Fruit fly (Drosophila melanogaster) whole organism, prepupa: ENCODE data around the gene Vps2.

Experiments used
- CG10669 ChIP-seq: fragments of 200-800 bp; sonication (Bioruptor generic); optimal IDR thresholded peaks from 3 replicates; lab custom pipeline; 2018; ENCODE audit warnings: missing biosample characterization, mild to moderate bottlenecking, missing genetic modification characterization, moderate library complexity
- CG11294 ChIP-seq: fragments of 200-800 bp; sonication (Bioruptor generic); IDR thresholded peaks from 2 replicates; pipeline ENCODE4 v1.3.6; 2022; ENCODE audit warnings: missing biosample characterization, missing genetic modification characterization
- CG11762 ChIP-seq: fragments of 200-800 bp; sonication (Bioruptor generic); optimal IDR thresholded peaks from 3 replicates; lab custom pipeline; 2016; ENCODE audit warnings: missing biosample characterization, missing genetic modification characterization; ENCODE audit not compliant: insufficient read depth
- CG11902 ChIP-seq: fragments of 200-800 bp; sonication (Bioruptor generic); optimal IDR thresholded peaks from 3 replicates; lab custom pipeline; 2016; ENCODE audit warnings: missing biosample characterization, missing genetic modification characterization
- CG1621 ChIP-seq: fragments of 200-800 bp; sonication (Bioruptor generic); optimal IDR thresholded peaks from 3 replicates; lab custom pipeline; 2018; ENCODE audit warnings: missing biosample characterization, mild to moderate bottlenecking, missing genetic modification characterization
- CG3032 ChIP-seq: fragments of 200-800 bp; optimal IDR thresholded peaks from 2 replicates; lab custom pipeline; 2019; ENCODE audit warnings: missing biosample characterization, mild to moderate bottlenecking, missing genetic modification characterization, moderate library complexity
- CG3919 ChIP-seq: fragments of 200-800 bp; sonication (Bioruptor generic); optimal IDR thresholded peaks from 3 replicates; lab custom pipeline; 2016; ENCODE audit warnings: missing biosample characterization, missing genetic modification characterization
- CG4318 ChIP-seq: fragments of 200-800 bp; sonication (Bioruptor generic); optimal IDR thresholded peaks from 3 replicates; lab custom pipeline; 2017; ENCODE audit warnings: missing biosample characterization, mild to moderate bottlenecking, missing genetic modification characterization
- CG6163 ChIP-seq: fragments of 200-800 bp; sonication (Bioruptor generic); IDR thresholded peaks from 3 replicates; pipeline ENCODE4 v1.3.6; 2022; ENCODE audit warnings: missing biosample characterization, missing genetic modification characterization
- CG6808 ChIP-seq: fragments of 200-800 bp; sonication (Bioruptor generic); optimal IDR thresholded peaks from 3 replicates; lab custom pipeline; 2017; ENCODE audit warnings: missing biosample characterization, missing genetic modification characterization, mild to moderate bottlenecking, moderate library complexity, missing genetic modification reagents
- CG6854 ChIP-seq: fragments of 200-800 bp; sonication (Bioruptor generic); optimal IDR thresholded peaks from 2 replicates; lab custom pipeline; 2017; ENCODE audit warnings: missing biosample characterization, mild to moderate bottlenecking, missing genetic modification characterization
- CG7368 ChIP-seq: fragments of 200-800 bp; sonication (Bioruptor generic); optimal IDR thresholded peaks from 3 replicates; lab custom pipeline; 2016; ENCODE audit warnings: missing biosample characterization, missing genetic modification characterization
- CG8119 ChIP-seq: fragments of 200-800 bp; sonication (Bioruptor generic); IDR thresholded peaks from 3 replicates; pipeline ENCODE4 v1.3.6; 2022; ENCODE audit warnings: missing biosample characterization, missing genetic modification characterization
- CG8632 ChIP-seq: fragments of 200-800 bp; sonication (Bioruptor generic); optimal IDR thresholded peaks from 3 replicates; lab custom pipeline; 2016; ENCODE audit warnings: missing biosample characterization, missing genetic modification characterization
- Eip78C ChIP-seq: fragments of 200-800 bp; sonication (Bioruptor generic); peaks from one replicate; lab custom pipeline; 2016; ENCODE audit warnings: missing biosample characterization, missing genetic modification characterization
- Ets96B ChIP-seq: fragments of 200-800 bp; optimal IDR thresholded peaks from 2 replicates; lab custom pipeline; 2019; ENCODE audit warnings: missing biosample characterization, mild to moderate bottlenecking, missing genetic modification characterization, moderate library complexity
- Gug ChIP-seq: fragments of 200-800 bp; sonication (Bioruptor generic); IDR thresholded peaks from 2 replicates; pipeline ENCODE4 v1.3.6; 2022; ENCODE audit warnings: missing biosample characterization, missing genetic modification characterization
- Hr38 ChIP-seq: sonication (Bioruptor generic); optimal IDR thresholded peaks from 2 replicates; lab custom pipeline; 2016; ENCODE audit warnings: missing biosample characterization, missing genetic modification characterization
- OdsH ChIP-seq: fragments of 200-800 bp; sonication (Bioruptor generic); optimal IDR thresholded peaks from 3 replicates; lab custom pipeline; 2016; ENCODE audit warnings: missing biosample characterization, missing genetic modification characterization
- Smox ChIP-seq: fragments of 200-800 bp; sonication (Bioruptor generic); optimal IDR thresholded peaks from 3 replicates; lab custom pipeline; 2016; ENCODE audit warnings: missing biosample characterization, missing genetic modification characterization
- Sox102F ChIP-seq: fragments of 200-800 bp; sonication (Bioruptor generic); optimal IDR thresholded peaks from 2 replicates; lab custom pipeline; 2016; ENCODE audit warnings: missing biosample characterization, mild to moderate bottlenecking, missing genetic modification characterization
- achi ChIP-seq: fragments of 200-800 bp; sonication (Bioruptor generic); optimal IDR thresholded peaks from 3 replicates; lab custom pipeline; 2016; ENCODE audit warnings: missing biosample characterization, missing genetic modification characterization
- dsx ChIP-seq: fragments of 200-800 bp; optimal IDR thresholded peaks from 3 replicates; lab custom pipeline; 2019; ENCODE audit warnings: missing biosample characterization, mild to moderate bottlenecking, missing genetic modification characterization, moderate library complexity; ENCODE audit not compliant: poor library complexity, severe bottlenecking
- eg ChIP-seq: fragments of 200-800 bp; sonication (Bioruptor generic); IDR thresholded peaks from 3 replicates; pipeline ENCODE4 v1.3.6; 2022; ENCODE audit warnings: missing biosample characterization, missing genetic modification characterization
- fd59A ChIP-seq: fragments of 200-800 bp; sonication (Bioruptor generic); optimal IDR thresholded peaks from 2 replicates; lab custom pipeline; 2017; ENCODE audit warnings: missing biosample characterization, mild to moderate bottlenecking, missing genetic modification characterization, missing genetic modification reagents
- fkh ChIP-seq: fragments of 200-800 bp; sonication (Bioruptor generic); optimal IDR thresholded peaks from 3 replicates; lab custom pipeline; 2017; ENCODE audit warnings: missing biosample characterization, mild to moderate bottlenecking, missing genetic modification characterization, moderate library complexity
- lz ChIP-seq: fragments of 200-800 bp; sonication (Bioruptor generic); optimal IDR thresholded peaks from 3 replicates; lab custom pipeline; 2016; ENCODE audit warnings: missing biosample characterization, missing genetic modification characterization
- net ChIP-seq: fragments of 200-800 bp; sonication (Bioruptor generic); optimal IDR thresholded peaks from 3 replicates; lab custom pipeline; 2016; ENCODE audit warnings: missing biosample characterization, missing genetic modification characterization
- pdm3 ChIP-seq: fragments of 200-800 bp; sonication (Bioruptor generic); optimal IDR thresholded peaks from 3 replicates; lab custom pipeline; 2016; ENCODE audit warnings: missing biosample characterization, missing genetic modification characterization
- ss ChIP-seq, 2 experiments: fragments of 200-800 bp; sonication (Bioruptor generic); optimal IDR thresholded peaks; 2 replicates in 1 of 2; 3 replicates in 1 of 2; lab custom pipeline; 2017 to 2018; ENCODE audit warnings: mild to moderate bottlenecking in 2 of 2, missing biosample characterization in 2 of 2, missing genetic modification characterization in 2 of 2, moderate library complexity in 1 of 2
- svp ChIP-seq: fragments of 200-800 bp; sonication (Bioruptor generic); peaks from one replicate; lab custom pipeline; 2016; ENCODE audit warnings: missing biosample characterization, missing genetic modification characterization
- topi ChIP-seq: fragments of 200-800 bp; sonication (Bioruptor generic); optimal IDR thresholded peaks from 3 replicates; lab custom pipeline; 2016; ENCODE audit warnings: missing biosample characterization, missing genetic modification characterization

The Vps2 gene

DNA sequence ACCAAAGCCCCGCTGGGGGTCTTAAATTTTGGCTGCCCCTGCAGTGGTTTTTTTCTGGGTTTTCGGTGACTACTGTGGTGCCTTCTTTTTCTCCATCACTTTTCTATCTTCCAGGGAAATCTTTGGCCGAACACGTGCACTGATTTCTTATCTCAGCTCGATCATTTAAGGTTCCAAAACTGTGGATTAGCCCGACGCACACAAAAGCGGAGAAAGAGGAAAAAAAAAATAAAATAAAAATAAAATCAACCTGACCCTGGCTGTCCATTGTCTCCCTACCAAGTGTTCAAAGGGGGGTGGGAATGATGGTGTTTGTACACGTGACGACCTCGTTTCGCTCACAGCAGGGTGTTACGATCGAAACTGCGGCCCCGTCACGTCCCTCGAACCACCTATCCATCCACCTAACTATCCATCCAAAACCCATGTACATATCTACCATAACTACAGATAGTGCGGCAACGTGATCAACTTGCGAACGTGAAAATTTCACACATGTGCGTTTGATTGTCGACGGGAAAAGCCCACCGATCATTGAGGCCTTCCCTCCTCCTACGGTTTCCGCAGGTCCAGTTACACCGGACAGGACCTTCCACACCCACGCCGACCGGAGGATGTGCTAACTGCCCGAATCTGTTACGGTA lies 25.9 kb upstream of the Vps2 start:
- no peak for TF ChIP-seq CG3919 (GFP tag; lab: Kevin White, UChicago)
- TF ChIP-seq lz (GFP tag; lab: Kevin White, UChicago), result no peak
- TF ChIP-seq CG1621 (tag; lab: Kevin White, UChicago), result no peak
- no peak for TF ChIP-seq Smox
- TF ChIP-seq eg (GFP tag; lab: Robert Waterston, UW), result no peak
- no peak for TF ChIP-seq CG8119 (GFP tag; lab: Robert Waterston, UW)
- TF ChIP-seq CG6163, result no peak
- no peak for TF ChIP-seq CG11902 (GFP tag; lab: Kevin White, UChicago)
- no peak for TF ChIP-seq CG8632 (GFP tag; lab: Kevin White, UChicago)
- TF ChIP-seq Sox102F (GFP tag; lab: Kevin White, UChicago), result no peak
- TF ChIP-seq achi (GFP tag; lab: Kevin White, UChicago), result no peak
- no peak for TF ChIP-seq Eip78C (GFP tag; lab: Kevin White, UChicago)
- TF ChIP-seq CG3032 (tag; lab: Kevin White, UChicago), result no peak
- no peak for TF ChIP-seq CG10669 (GFP tag; lab: Kevin White, UChicago)
- no peak for TF ChIP-seq Gug (GFP tag; lab: Robert Waterston, UW)

DNA sequence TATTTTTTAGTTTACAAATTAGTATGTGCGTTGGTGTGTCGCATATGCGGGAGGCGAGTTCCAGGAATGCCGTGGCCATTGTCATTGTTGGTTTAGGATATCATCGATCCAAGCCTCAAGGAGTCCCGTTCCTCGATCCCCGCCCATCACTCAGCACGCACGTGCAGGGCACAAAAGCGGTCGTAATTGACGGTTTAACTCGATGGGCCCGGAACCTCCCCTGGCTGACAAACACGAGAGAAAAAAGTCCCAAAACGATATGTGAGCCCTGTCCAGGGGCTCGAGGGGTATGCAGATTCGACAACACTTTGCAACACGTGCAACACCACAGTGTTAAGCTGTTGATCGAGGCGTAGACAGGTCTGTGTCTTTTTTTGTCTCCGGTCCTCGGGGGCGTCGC lies 24.7 kb upstream of the Vps2 start:
- TF ChIP-seq CG7368 (GFP tag; lab: Kevin White, UChicago) (no peak), lz (GFP tag; lab: Kevin White, UChicago) (no peak), CG11762 (GFP tag; lab: Kevin White, UChicago) (no peak), CG4318 (GFP tag; lab: Kevin White, UChicago) (no peak), CG8632 (GFP tag; lab: Kevin White, UChicago) (no peak), Ets96B (tag; lab: Kevin White, UChicago) (no peak)

- TF ChIP-seq ss (GFP tag; optimal IDR thresholded peaks at IDR 0.05; lab: Kevin White, UChicago) (peak in 1 of 2 experiments; percentile 60), OdsH (GFP tag; lab: Kevin White, UChicago) (no peak), Hr38 (GFP tag; lab: Kevin White, UChicago) (no peak), fkh (GFP tag; lab: Kevin White, UChicago) (peak; percentile 23)
These were observed 22.1 kb upstream of the Vps2 start for dm6 chr3R:26030562-26030961.

- TF ChIP-seq CG6163 (no peak), CG1621 (tag; lab: Kevin White, UChicago) (no peak), fd59A (no peak), topi (no peak), net (GFP tag; lab: Kevin White, UChicago) (peak; percentile 13), ss (GFP tag; optimal IDR thresholded peaks at IDR 0.05; lab: Kevin White, UChicago) (peak in 1 of 2 experiments; percentile 20), CG6854 (GFP tag; lab: Kevin White, UChicago) (peak; percentile 19), CG11294 (no peak), fkh (GFP tag; lab: Kevin White, UChicago) (peak; percentile 7)
These were observed 20.5 kb upstream of the Vps2 start for dm6 chr3R:26031968-26032610.

dm6 chr3R:26032611-26033001 lies 20.0 kb upstream of the Vps2 start:
- no peak for TF ChIP-seq Hr38 (GFP tag; lab: Kevin White, UChicago)

dm6 chr3R:26034643-26035368 lies 17.8 kb upstream of the Vps2 start:
- TF ChIP-seq eg (GFP tag; lab: Robert Waterston, UW), result no peak
- TF ChIP-seq fkh (GFP tag; lab: Kevin White, UChicago), result peak; percentile 33
- no peak for TF ChIP-seq CG10669 (GFP tag; lab: Kevin White, UChicago)
- TF ChIP-seq CG8119 (GFP tag; lab: Robert Waterston, UW), result 0 out of 3 replicates have a peak, but pooled peaks have one; percentile 19
- peak; percentile 40 for TF ChIP-seq CG6808 (GFP tag; lab: Kevin White, UChicago)
- TF ChIP-seq svp, result peak; percentile 43
- TF ChIP-seq Eip78C (GFP tag; lab: Kevin White, UChicago), result peak; percentile 60
- TF ChIP-seq CG6854 (GFP tag; lab: Kevin White, UChicago), result peak; percentile 53
- TF ChIP-seq pdm3 (GFP tag; lab: Kevin White, UChicago), result no peak
- peak; percentile 11 for TF ChIP-seq dsx (GFP tag; lab: Kevin White, UChicago)
- peak; percentile 41 to 77 for TF ChIP-seq ss (GFP tag; optimal IDR thresholded peaks at IDR 0.05; lab: Kevin White, UChicago)
- TF ChIP-seq Ets96B (tag; lab: Kevin White, UChicago), result peak; percentile 5
